Fruit fly (Drosophila melanogaster): ENCODE data around the gene CG6927.

- TF ChIP-seq CG12768 (GFP tag; optimal IDR thresholded peaks at IDR 0.05) (no peak), CG7045 (GFP tag; optimal IDR thresholded peaks at IDR 0.05) (no peak), CG11617 (GFP tag; optimal IDR thresholded peaks at IDR 0.05) (no peak)
These were observed 24.3 kb downstream of the CG6927 start for dm6 chrX:4931048-4931447.

Data from whole organism, adult.